Worm (Caenorhabditis elegans) whole organism, midembryonic: Measurements from ENCODE around the gene srw-82.
"Not testable (repeated sequence)": the region's sequence is repeated elsewhere in the genome, so short reads cannot be mapped to it uniquely, and the experiment has no call there.

Source experiments
- T22C8.4 ChIP-seq: fragments of 200-800 bp; sonication (Bioruptor generic); IDR thresholded peaks from 2 replicates; pipeline ENCODE4 v1.3.6; 2022; ENCODE audit warnings: missing genetic modification characterization, missing compliant biosample characterization
- cog-1 ChIP-seq: sonication (generic microtip); optimal IDR thresholded peaks from 2 replicates; lab custom pipeline; 2016; ENCODE audit warnings: missing genetic modification characterization, missing compliant biosample characterization
- flt-1 ChIP-seq: fragments of 200-800 bp; sonication (Bioruptor generic); IDR thresholded peaks from 2 replicates; pipeline ENCODE4 v1.3.6; 2022; ENCODE audit warnings: missing genetic modification characterization, missing compliant biosample characterization
- klf-2 ChIP-seq: fragments of 200-800 bp; sonication (Bioruptor generic); conservative IDR thresholded peaks from 2 replicates; pipeline ENCODE4 v1.3.6; 2022; ENCODE audit warnings: missing genetic modification reagents, missing genetic modification characterization, missing compliant biosample characterization
- med-1 ChIP-seq: sonication (generic microtip); optimal IDR thresholded peaks from 2 replicates; lab custom pipeline; 2017; ENCODE audit warnings: missing genetic modification characterization, mild to moderate bottlenecking, missing compliant biosample characterization, antibody characterized with exemption, missing genetic modification reagents; ENCODE audit not compliant: insufficient read depth
- ref-1 ChIP-seq: fragments of 200-800 bp; sonication (Bioruptor generic); conservative IDR thresholded peaks from 2 replicates; pipeline ENCODE4 v1.3.6; 2022; ENCODE audit warnings: missing genetic modification reagents, missing genetic modification characterization, missing compliant biosample characterization
- tab-1 ChIP-seq: fragments of 200-800 bp; sonication (Bioruptor generic); IDR thresholded peaks from 2 replicates; pipeline ENCODE4 v1.3.6; 2022; ENCODE audit warnings: missing genetic modification characterization, missing compliant biosample characterization
- ztf-23 ChIP-seq: fragments of 200-800 bp; sonication (Bioruptor generic); IDR thresholded peaks from 2 replicates; pipeline ENCODE4 v1.3.6; 2022; ENCODE audit warnings: missing genetic modification reagents, missing genetic modification characterization, missing compliant biosample characterization
- ztf-29 ChIP-seq: fragments of 200-800 bp; sonication (Bioruptor generic); IDR thresholded peaks from 2 replicates; pipeline ENCODE4 v1.3.6; 2022; ENCODE audit warnings: missing genetic modification reagents, missing genetic modification characterization, missing compliant biosample characterization

DNA sequence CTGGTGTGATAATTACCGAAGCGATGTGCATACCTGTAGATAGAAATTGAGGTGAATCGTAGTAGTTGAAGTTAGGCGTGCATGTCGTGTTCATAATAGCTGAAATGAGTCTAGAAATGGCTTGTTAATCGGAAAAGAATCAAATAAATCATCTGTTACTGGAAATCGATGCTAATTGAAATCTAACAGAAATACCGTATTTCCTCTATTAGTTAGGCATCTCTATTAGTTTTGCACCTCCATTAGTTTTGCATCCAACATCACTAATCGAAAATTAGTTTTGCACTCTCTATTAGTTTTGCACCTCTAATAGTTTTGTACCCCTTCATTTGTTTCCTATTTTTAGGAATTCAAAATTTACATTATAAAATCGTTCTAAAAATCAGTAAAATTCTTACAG lies 26.8 kb upstream of the srw-82 start, which contains the start of gene srh-209:
- TF ChIP-seq med-1 (GFP tag; lab: Kevin White, UChicago); klf-2 (GFP tag; lab: Robert Waterston, UW); T22C8.4 (GFP tag; lab: Robert Waterston, UW); flt-1 (GFP tag; lab: Robert Waterston, UW); cog-1 (tag; lab: Kevin White, UChicago); ztf-23 (GFP tag; lab: Robert Waterston, UW); ref-1 (GFP tag; lab: Robert Waterston, UW); tab-1 (GFP tag; lab: Robert Waterston, UW); ztf-29: not testable (repeated sequence)
